Worm (Caenorhabditis elegans): ENCODE results near the gene T05A10.6.

DNA sequence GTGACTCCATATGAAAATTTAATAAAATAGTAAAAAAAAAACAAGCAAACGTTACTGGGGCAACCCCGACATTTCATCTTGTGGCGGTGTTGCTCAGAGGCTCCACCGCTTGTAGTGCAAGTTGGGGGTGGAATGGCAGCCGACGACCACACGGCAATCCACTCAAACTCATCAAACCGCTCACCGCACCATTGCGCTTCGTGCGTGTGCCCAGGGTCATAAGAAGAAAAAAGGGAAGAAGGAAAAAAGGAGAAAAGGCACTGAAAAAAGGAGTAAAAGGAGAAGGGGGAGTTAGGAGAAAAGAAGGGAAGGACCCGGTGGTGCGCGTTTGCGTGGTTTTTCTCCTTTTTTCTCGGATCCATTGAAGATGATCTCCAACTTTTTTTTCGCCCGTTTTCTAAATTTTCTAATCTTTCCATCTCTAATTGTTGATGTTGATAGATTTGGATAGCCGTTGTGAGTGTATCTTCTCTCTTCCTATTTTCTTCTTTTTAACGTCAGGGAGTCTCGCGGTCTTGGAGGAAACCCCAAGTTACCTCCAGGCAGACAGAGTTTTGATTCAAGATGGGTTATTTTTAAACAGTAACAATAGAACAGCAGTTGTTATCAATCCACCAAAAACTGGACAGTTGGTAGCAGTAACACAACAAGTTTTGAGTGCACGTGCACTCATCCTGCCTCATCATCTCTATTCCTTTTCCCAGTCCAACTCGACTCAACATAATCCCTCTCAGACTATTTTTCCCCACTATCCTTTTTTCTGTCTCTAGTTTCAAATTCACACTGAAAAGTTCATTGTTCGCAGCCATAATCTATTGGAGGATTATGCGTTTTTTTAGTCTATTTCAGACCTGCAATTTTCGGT, 26.0 kb downstream of the T05A10.6 start:
- TF ChIP-seq hlh-13 (GFP tag; optimal IDR thresholded peaks at IDR 0.05) (no peak), T23F11.4 (GFP tag; optimal IDR thresholded peaks at IDR 0.05) (no peak), ama-1 (optimal IDR thresholded peaks at IDR 0.05) (no peak), K02D7.2 (tag; optimal IDR thresholded peaks at IDR 0.05) (no peak), nfya-1 (tag; optimal IDR thresholded peaks at IDR 0.05) (no peak), dmd-4 (tag; optimal IDR thresholded peaks at IDR 0.05; ENCODE audit: borderline replicate concordance) (no peak), ceh-34 (tag; optimal IDR thresholded peaks at IDR 0.05) (no peak), hlh-30 (tag; optimal IDR thresholded peaks at IDR 0.05; ENCODE audit: insufficient read depth) (no peak), C08G9.2 (tag; optimal IDR thresholded peaks at IDR 0.05) (no peak), ceh-22 (tag; optimal IDR thresholded peaks at IDR 0.05) (no peak), ceh-48 (tag; optimal IDR thresholded peaks at IDR 0.05) (no peak), rnt-1 (tag; optimal IDR thresholded peaks at IDR 0.05) (no peak), Y22D7AL.16 (tag; optimal IDR thresholded peaks at IDR 0.05) (no peak)

Measured in whole organism, late embryonic.